Worm (Caenorhabditis elegans): ENCODE data around the gene Y41C4A.22.

The Y41C4A.22 gene

ce11 chrIII:11689887-11690286 is 5.2 kb upstream of the Y41C4A.22 start:
- no peak for TF ChIP-seq nhr-76 (tag; optimal IDR thresholded peaks at IDR 0.05)
- TF ChIP-seq ceh-83 (GFP tag; optimal IDR thresholded peaks at IDR 0.05): no peak
- TF ChIP-seq ceh-43 (GFP tag; optimal IDR thresholded peaks at IDR 0.05): no peak
- TF ChIP-seq lsy-2 (tag; optimal IDR thresholded peaks at IDR 0.05): no peak
- no peak for TF ChIP-seq ham-2 (GFP tag; optimal IDR thresholded peaks at IDR 0.05)
- no peak for TF ChIP-seq ztf-11 (tag; optimal IDR thresholded peaks at IDR 0.05)
- TF ChIP-seq drap-1 (GFP tag; optimal IDR thresholded peaks at IDR 0.05): no peak
- no peak for TF ChIP-seq mls-2 (tag; optimal IDR thresholded peaks at IDR 0.05)
- no peak for TF ChIP-seq blmp-1 (tag; optimal IDR thresholded peaks at IDR 0.05)
- TF ChIP-seq ces-1 (GFP tag; optimal IDR thresholded peaks at IDR 0.05): no peak
- no peak for TF ChIP-seq ceh-39 (tag; optimal IDR thresholded peaks at IDR 0.05)

ce11 chrIII:11692380-11692779 is 2.7 kb upstream of the Y41C4A.22 start:
- TF ChIP-seq ceh-39 (tag; optimal IDR thresholded peaks at IDR 0.05) (no peak), sem-2 (GFP tag; optimal IDR thresholded peaks at IDR 0.05) (no peak), flh-1 (GFP tag; optimal IDR thresholded peaks at IDR 0.05) (no peak), nhr-12 (tag; optimal IDR thresholded peaks at IDR 0.05) (no peak), hlh-1 (tag; optimal IDR thresholded peaks at IDR 0.05) (no peak), mab-5 (tag; optimal IDR thresholded peaks at IDR 0.05) (no peak), elt-1 (tag; optimal IDR thresholded peaks at IDR 0.05; ENCODE audit: borderline replicate concordance, insufficient read depth) (no peak), nhr-28 (tag; optimal IDR thresholded peaks at IDR 0.05) (no peak), mls-2 (tag; optimal IDR thresholded peaks at IDR 0.05) (no peak), lsy-2 (tag; optimal IDR thresholded peaks at IDR 0.05) (no peak), unc-62 (GFP tag; optimal IDR thresholded peaks at IDR 0.05) (no peak), tbx-8 (GFP tag; optimal IDR thresholded peaks at IDR 0.05) (no peak), drap-1 (GFP tag; optimal IDR thresholded peaks at IDR 0.05) (no peak)

ce11 chrIII:11694506-11694947 is 548 bp upstream of the Y41C4A.22 start:
- TF ChIP-seq pha-4 (tag; optimal IDR thresholded peaks at IDR 0.05) (no peak), nhr-2 (tag; optimal IDR thresholded peaks at IDR 0.05) (no peak), elt-3 (tag; optimal IDR thresholded peaks at IDR 0.05) (no peak), mls-2 (tag; optimal IDR thresholded peaks at IDR 0.05) (no peak), tbx-8 (GFP tag; optimal IDR thresholded peaks at IDR 0.05) (no peak), nhr-76 (tag; optimal IDR thresholded peaks at IDR 0.05) (no peak), ceh-39 (tag; optimal IDR thresholded peaks at IDR 0.05) (no peak), drap-1 (GFP tag; optimal IDR thresholded peaks at IDR 0.05) (no peak), ham-2 (GFP tag; optimal IDR thresholded peaks at IDR 0.05) (no peak), mep-1 (tag; optimal IDR thresholded peaks at IDR 0.05) (no peak), ces-1 (GFP tag; optimal IDR thresholded peaks at IDR 0.05) (no peak), sem-2 (GFP tag; optimal IDR thresholded peaks at IDR 0.05) (no peak), cnd-1 (tag; optimal IDR thresholded peaks at IDR 0.05) (no peak), nhr-237 (tag; optimal IDR thresholded peaks at IDR 0.05) (no peak)

DNA sequence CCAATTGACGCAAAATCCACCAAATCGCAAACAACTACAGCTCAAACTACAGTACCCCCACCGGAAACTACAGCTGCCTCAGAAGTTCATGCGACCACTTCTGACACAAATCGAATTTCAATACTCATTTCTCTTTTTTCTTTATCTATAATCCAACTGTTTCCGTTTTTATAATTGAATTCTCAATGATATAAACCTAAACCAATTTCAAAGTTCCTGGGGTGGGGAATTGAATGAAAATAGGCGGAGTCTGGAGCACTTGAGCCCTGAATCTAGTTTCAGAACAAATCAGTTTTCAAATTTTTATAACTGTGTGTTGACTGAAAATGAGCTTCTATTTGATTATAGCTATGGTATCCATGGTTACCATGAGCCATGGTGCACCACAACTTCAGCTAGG is 1.2 kb downstream of the Y41C4A.22 start, which contains the start of gene Y41C4A.6:
Y41C4A.6 (plus strand) TSS at position 301 of the 400 bp plus-strand sequence.
- no peak for TF ChIP-seq unc-120 (tag; optimal IDR thresholded peaks at IDR 0.05; ENCODE audit: poor library complexity, severe bottlenecking)
- no peak for TF ChIP-seq ztf-11 (tag; optimal IDR thresholded peaks at IDR 0.05)

DNA sequence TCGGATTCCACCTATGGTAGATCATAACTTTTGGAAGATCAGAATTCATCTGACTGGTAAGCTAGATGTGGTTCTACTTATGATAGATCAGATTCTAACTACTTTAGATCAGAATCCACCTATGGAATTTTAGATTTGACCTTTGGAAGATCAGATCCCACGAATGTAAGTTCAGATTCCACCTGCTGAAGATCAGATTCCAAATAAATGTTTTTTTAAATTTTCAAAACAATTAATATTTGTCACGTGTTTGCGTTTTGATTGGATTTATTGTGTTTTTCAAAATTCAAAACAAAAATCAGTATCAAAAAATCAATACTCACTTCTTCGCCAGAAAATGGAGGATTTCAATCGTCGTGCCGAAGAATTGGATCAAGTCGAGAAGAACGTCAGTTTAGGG is 3.5 kb downstream of the Y41C4A.22 start, which contains the start of gene Y41C4A.7:
Y41C4A.7 (plus strand) TSS at position 301 of the 400 bp plus-strand sequence.
- TF ChIP-seq sptf-1 (tag; optimal IDR thresholded peaks at IDR 0.05) (no peak), nhr-12 (tag; optimal IDR thresholded peaks at IDR 0.05) (no peak), ceh-43 (GFP tag; optimal IDR thresholded peaks at IDR 0.05) (no peak), mep-1 (tag; optimal IDR thresholded peaks at IDR 0.05) (no peak), lin-32 (GFP tag; optimal IDR thresholded peaks at IDR 0.05) (no peak), nhr-2 (tag; optimal IDR thresholded peaks at IDR 0.05) (no peak), ztf-11 (tag; optimal IDR thresholded peaks at IDR 0.05) (no peak), nhr-237 (tag; optimal IDR thresholded peaks at IDR 0.05) (no peak), elt-1 (tag; optimal IDR thresholded peaks at IDR 0.05; ENCODE audit: borderline replicate concordance, insufficient read depth) (no peak), flh-1 (GFP tag; optimal IDR thresholded peaks at IDR 0.05) (no peak), bed-3 (GFP tag; optimal IDR thresholded peaks at IDR 0.05) (no peak), sem-2 (GFP tag; optimal IDR thresholded peaks at IDR 0.05) (no peak), ham-2 (GFP tag; optimal IDR thresholded peaks at IDR 0.05) (no peak), ceh-83 (GFP tag; optimal IDR thresholded peaks at IDR 0.05) (no peak), nhr-76 (tag; optimal IDR thresholded peaks at IDR 0.05) (no peak), hlh-1 (tag; optimal IDR thresholded peaks at IDR 0.05) (no peak), unc-62 (GFP tag; optimal IDR thresholded peaks at IDR 0.05) (no peak), elt-3 (tag; optimal IDR thresholded peaks at IDR 0.05) (no peak)

Data from whole organism, mixed stage, embryonic.